Fruit fly (Drosophila melanogaster): Measurements from ENCODE around the gene CecA2.

The CecA2 gene

DNA sequence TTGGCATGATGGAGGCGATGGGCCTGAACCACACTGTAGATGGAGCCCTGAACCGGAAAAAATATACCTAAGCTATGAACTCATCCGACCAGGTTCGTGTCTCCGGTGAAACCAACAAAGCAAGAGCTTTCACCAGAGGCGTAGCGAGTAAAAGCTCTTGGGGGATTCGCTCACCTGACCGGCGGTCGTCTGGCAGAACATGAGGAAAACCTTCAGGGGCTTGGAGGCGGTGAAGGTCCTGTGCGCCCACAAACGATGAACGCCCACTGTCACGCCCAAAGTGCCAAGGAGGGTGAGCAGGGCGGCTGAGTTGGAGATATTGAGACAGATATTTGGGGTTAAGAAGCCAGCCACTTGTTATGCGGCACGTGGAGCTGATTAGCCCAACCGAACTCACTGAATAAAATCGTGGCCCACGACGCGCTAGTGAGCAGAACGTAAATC lies 16.3 kb upstream of the CecA2 start (continued):
- no peak for TF ChIP-seq CG1602 (GFP tag; optimal IDR thresholded peaks at IDR 0.05)
- TF ChIP-seq gsb (GFP tag; IDR thresholded peaks at IDR 0.05): no peak
- TF ChIP-seq sens (GFP tag): no peak
- peak; percentile 33 for TF ChIP-seq gfzf (GFP tag; optimal IDR thresholded peaks at IDR 0.05)
- TF ChIP-seq CG10321 (GFP tag; IDR thresholded peaks at IDR 0.05): no peak
- no peak for TF ChIP-seq salm (tag; optimal IDR thresholded peaks at IDR 0.05)
- peak; percentile 59; the same call in 2 of the 4 replicates for TF ChIP-seq Gug (GFP tag; IDR thresholded peaks at IDR 0.05)
- TF ChIP-seq esg (GFP tag; conservative IDR thresholded peaks at IDR 0.05): no peak
- no peak for TF ChIP-seq mld (GFP tag; IDR thresholded peaks at IDR 0.05; ENCODE audit: partially characterized antibody)
- no peak for TF ChIP-seq CG31441 (GFP tag; IDR thresholded peaks at IDR 0.05)
- TF ChIP-seq Hmx (GFP tag; optimal IDR thresholded peaks at IDR 0.05): no peak
- TF ChIP-seq bigmax (GFP tag; optimal IDR thresholded peaks at IDR 0.05): peak; percentile 83
- no peak for TF ChIP-seq trem (tag; optimal IDR thresholded peaks at IDR 0.05)
- 0 out of 2 replicates have a peak, but pooled peaks have one; percentile 23 for TF ChIP-seq CG11085 (GFP tag; IDR thresholded peaks at IDR 0.05)
- TF ChIP-seq CHES-1-like (GFP tag; optimal IDR thresholded peaks at IDR 0.05): no peak
- peak; percentile 41; the same call in 1 of the 2 replicates for TF ChIP-seq H2.0 (GFP tag; IDR thresholded peaks at IDR 0.05)
- peak; percentile 86 for TF ChIP-seq Med (GFP tag)
- peak; percentile 71; the same call in 2 of the 3 replicates for TF ChIP-seq Dbx (GFP tag; IDR thresholded peaks at IDR 0.05)
- peak; percentile 22 for TF ChIP-seq CG3065 (GFP tag; optimal IDR thresholded peaks at IDR 0.05)
- TF ChIP-seq CG2116 (GFP tag; optimal IDR thresholded peaks at IDR 0.05): peak; percentile 0
- TF ChIP-seq CG12071 (GFP tag; optimal IDR thresholded peaks at IDR 0.05): peak; percentile 35
- TF ChIP-seq Ptx1 (GFP tag; IDR thresholded peaks at IDR 0.05): peak; percentile 70
- TF ChIP-seq sc (optimal IDR thresholded peaks at IDR 0.05): no peak
- TF ChIP-seq sc (GFP tag; optimal IDR thresholded peaks at IDR 0.05): no peak
- TF ChIP-seq ems (GFP tag; optimal IDR thresholded peaks at IDR 0.05): peak; percentile 31
- peak; percentile 46; the same call in 1 of the 2 replicates for TF ChIP-seq CG14441 (GFP tag; IDR thresholded peaks at IDR 0.05)
- no peak for TF ChIP-seq CG9215 (GFP tag; IDR thresholded peaks at IDR 0.05)
- TF ChIP-seq CG2678 (tag; optimal IDR thresholded peaks at IDR 0.05): peak; percentile 59
- no peak for TF ChIP-seq hb (GFP tag; IDR thresholded peaks at IDR 0.05; ENCODE audit: partially characterized antibody)
- TF ChIP-seq bcd (GFP tag; optimal IDR thresholded peaks at IDR 0.05): peak; percentile 58
- TF ChIP-seq corto (GFP tag; optimal IDR thresholded peaks at IDR 0.05): no peak
- no peak for TF ChIP-seq Ets65A (GFP tag)
- no peak for TF ChIP-seq fd102C (GFP tag; optimal IDR thresholded peaks at IDR 0.05)
- TF ChIP-seq CG7271 (tag; optimal IDR thresholded peaks at IDR 0.05): no peak
- TF ChIP-seq B-H1 (GFP tag; IDR thresholded peaks at IDR 0.05): peak; percentile 40; the same call in 1 of the 3 replicates
- TF ChIP-seq tup (GFP tag; optimal IDR thresholded peaks at IDR 0.05): no peak
- peak; percentile 83 for TF ChIP-seq slbo (GFP tag; IDR thresholded peaks at IDR 0.05)
- TF ChIP-seq CG18476 (GFP tag; optimal IDR thresholded peaks at IDR 0.05): no peak
- TF ChIP-seq dysf (GFP tag; IDR thresholded peaks at IDR 0.05): peak; percentile 68
- TF ChIP-seq Rfx (GFP tag; IDR thresholded peaks at IDR 0.05): peak; percentile 88
- TF ChIP-seq run (tag; optimal IDR thresholded peaks at IDR 0.05): no peak
- peak; percentile 40; the same call in 1 of the 2 replicates for TF ChIP-seq E2f2 (GFP tag; IDR thresholded peaks at IDR 0.05)
- no peak for TF ChIP-seq CG14710 (tag; optimal IDR thresholded peaks at IDR 0.05)
- peak; percentile 50 for TF ChIP-seq Bteb2 (GFP tag; optimal IDR thresholded peaks at IDR 0.05)
- TF ChIP-seq CG7786 (GFP tag; optimal IDR thresholded peaks at IDR 0.05): peak; percentile 37
- TF ChIP-seq pros (GFP tag; optimal IDR thresholded peaks at IDR 0.05): no peak
- TF ChIP-seq CG1832 (GFP tag; optimal IDR thresholded peaks at IDR 0.05): no peak
- TF ChIP-seq CG33557 (GFP tag; optimal IDR thresholded peaks at IDR 0.05): no peak
- TF ChIP-seq lmd (GFP tag; IDR thresholded peaks at IDR 0.05): peak; percentile 72
- TF ChIP-seq klu (GFP tag; IDR thresholded peaks at IDR 0.05): no peak
- no peak for TF ChIP-seq Gsc (GFP tag; IDR thresholded peaks at IDR 0.05)
- no peak for TF ChIP-seq CG11723 (GFP tag; optimal IDR thresholded peaks at IDR 0.05)
- TF ChIP-seq h (optimal IDR thresholded peaks at IDR 0.05): no peak

Data from whole organism, embryonic.